Worm (Caenorhabditis elegans): Measurements from ENCODE around the gene srx-95.
"Not testable (repeated sequence)": the region's sequence is repeated elsewhere in the genome, so short reads cannot be mapped to it uniquely, and the experiment has no call there.

Gene srx-95

DNA sequence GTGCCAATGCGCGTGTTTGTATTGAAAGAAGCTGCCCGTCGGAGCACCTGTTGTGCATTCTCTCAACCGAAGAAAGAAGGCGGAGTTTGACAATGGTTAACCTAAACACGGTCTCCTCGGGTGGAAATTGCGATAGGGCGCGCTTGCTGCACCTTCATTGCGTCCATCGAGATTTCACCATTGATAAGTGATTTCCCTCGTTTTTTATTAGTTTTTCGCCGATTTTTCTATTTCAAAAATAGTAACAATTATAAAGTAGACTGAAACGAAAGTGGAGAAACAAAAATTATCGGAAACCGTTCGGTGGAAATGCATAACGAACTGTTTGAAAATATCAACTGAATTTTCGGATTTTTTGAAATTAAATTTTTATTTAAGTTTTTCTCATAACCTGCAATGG lies 20.5 kb upstream of the srx-95 start, which contains the start of gene agr-1:
Gene agr-1, minus strand, starts transcription at position 101 of the 400 bp plus-strand sequence.
- TF ChIP-seq gei-17 (GFP tag; optimal IDR thresholded peaks at IDR 0.05); C06A6.2 (GFP tag; conservative IDR thresholded peaks at IDR 0.05); K12H6.12 (tag; optimal IDR thresholded peaks at IDR 0.05): not testable (repeated sequence)

ce11 chrII:6772482-6772881 lies 17.9 kb upstream of the srx-95 start:
- peak; percentile 50 for TF ChIP-seq ceh-27 (GFP tag; optimal IDR thresholded peaks at IDR 0.05)
- TF ChIP-seq lag-1 (GFP tag; IDR thresholded peaks at IDR 0.05): no peak

ce11 chrII:6770030-6770429 lies 15.5 kb upstream of the srx-95 start:
- TF ChIP-seq egrh-3 (GFP tag; IDR thresholded peaks at IDR 0.05): no peak
- TF ChIP-seq K12H6.12 (tag; optimal IDR thresholded peaks at IDR 0.05): no peak
- TF ChIP-seq ceh-27 (GFP tag; optimal IDR thresholded peaks at IDR 0.05): no peak
- TF ChIP-seq snpc-3.4 (tag; optimal IDR thresholded peaks at IDR 0.05): no peak
- TF ChIP-seq akir-1 (GFP tag; optimal IDR thresholded peaks at IDR 0.05): no peak
- no peak for TF ChIP-seq die-1 (tag; optimal IDR thresholded peaks at IDR 0.05)
- TF ChIP-seq Y53F4B.3 (GFP tag; IDR thresholded peaks at IDR 0.05): no peak
- TF ChIP-seq F39B2.1 (GFP tag; IDR thresholded peaks at IDR 0.05): no peak
- no peak for TF ChIP-seq hlh-26 (GFP tag; conservative IDR thresholded peaks at IDR 0.05)
- no peak for TF ChIP-seq F10E7.11 (tag; optimal IDR thresholded peaks at IDR 0.05)
- no peak for TF ChIP-seq ZK185.1 (tag; optimal IDR thresholded peaks at IDR 0.05; ENCODE audit: poor library complexity, severe bottlenecking)
- no peak for TF ChIP-seq pha-4 (tag; optimal IDR thresholded peaks at IDR 0.05)
- TF ChIP-seq madf-3 (GFP tag; IDR thresholded peaks at IDR 0.05): no peak
- no peak for TF ChIP-seq snpc-4 (GFP tag; optimal IDR thresholded peaks at IDR 0.05)
- no peak for TF ChIP-seq snpc-4 (tag; optimal IDR thresholded peaks at IDR 0.05)
- TF ChIP-seq rcor-1 (GFP tag; IDR thresholded peaks at IDR 0.05): no peak

DNA sequence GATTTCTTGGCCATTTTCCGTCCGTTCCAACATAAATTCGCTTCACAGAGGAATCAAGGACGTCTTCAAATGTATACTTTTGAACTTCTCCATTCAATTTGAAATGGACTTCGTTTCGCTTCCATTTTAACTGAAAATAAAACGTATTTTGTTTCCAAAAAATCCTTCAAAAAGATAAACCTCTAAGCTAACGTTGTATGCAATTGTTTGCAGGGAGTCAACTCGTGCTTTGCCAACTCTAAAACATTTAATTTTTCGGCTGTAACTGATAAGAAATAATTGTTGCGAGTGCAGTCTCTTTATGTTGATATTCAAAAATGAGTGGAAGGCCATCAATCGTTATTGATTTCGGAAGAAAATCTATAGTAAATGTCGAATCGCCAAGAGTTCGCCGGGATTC lies 13.4 kb upstream of the srx-95 start, which contains the start of gene F41G3.18:
Gene F41G3.18, plus strand, starts transcription at position 301 of the 400 bp plus-strand sequence.
- TF ChIP-seq nhr-80 (tag; optimal IDR thresholded peaks at IDR 0.05) (peak; percentile 51), attf-6 (GFP tag; IDR thresholded peaks at IDR 0.05) (no peak), mxl-1 (tag; optimal IDR thresholded peaks at IDR 0.05) (no peak)

DNA sequence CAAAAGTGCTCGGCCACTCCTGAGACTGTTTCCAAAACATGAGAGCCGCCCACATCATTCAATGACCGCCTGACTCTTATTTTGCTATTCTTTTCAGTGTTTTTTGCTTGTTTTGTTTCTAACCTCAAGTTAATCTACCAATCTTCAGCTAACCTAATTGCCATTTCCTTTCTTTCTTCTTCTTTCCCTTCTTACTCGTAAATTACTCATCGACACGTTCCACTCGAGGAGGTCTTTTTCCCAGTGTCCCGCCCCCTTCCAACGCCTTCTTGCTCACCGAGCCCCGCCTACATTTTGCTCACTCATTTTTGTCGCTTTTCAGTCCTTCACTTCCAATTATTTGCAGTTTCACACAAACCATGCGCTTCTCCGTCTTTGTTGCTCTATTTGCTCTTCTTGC lies 10.2 kb upstream of the srx-95 start, which contains the start of gene nlp-50:
Gene nlp-50, plus strand, starts transcription at position 301 of the 400 bp plus-strand sequence.
- TF ChIP-seq nfyb-1 (GFP tag; IDR thresholded peaks at IDR 0.05) (no peak), die-1 (tag; optimal IDR thresholded peaks at IDR 0.05) (no peak), B0035.1 (tag; optimal IDR thresholded peaks at IDR 0.05) (no peak), dox-1 (GFP tag; IDR thresholded peaks at IDR 0.05) (no peak), F49E8.2 (tag; optimal IDR thresholded peaks at IDR 0.05; ENCODE audit: insufficient read depth) (no peak), F55B11.4 (tag; optimal IDR thresholded peaks at IDR 0.05; ENCODE audit: borderline replicate concordance, insufficient read depth) (no peak), Y56A3A.18 (GFP tag; IDR thresholded peaks at IDR 0.05) (no peak), hmg-20 (GFP tag; IDR thresholded peaks at IDR 0.05) (no peak), F52B5.7 (tag; optimal IDR thresholded peaks at IDR 0.05) (no peak), snpc-3.4 (tag; optimal IDR thresholded peaks at IDR 0.05) (no peak), Y95B8A.8 (GFP tag; IDR thresholded peaks at IDR 0.05) (no peak), attf-5 (GFP tag; optimal IDR thresholded peaks at IDR 0.05) (no peak), nhr-120 (GFP tag; IDR thresholded peaks at IDR 0.05) (no peak), hsf-1 (GFP tag; IDR thresholded peaks at IDR 0.05) (no peak)
